Worm (Caenorhabditis elegans) whole organism, L1 larva: Measurements from ENCODE around the gene K01A2.10.

Source experiments
- lin-39 ChIP-seq: fragments of 150-350 bp; optimal IDR thresholded peaks from 2 replicates; lab custom pipeline; 2014; ENCODE audit warnings: missing biosample characterization, missing genetic modification reagents, missing genetic modification characterization
- lsy-2 ChIP-seq, 2 experiments: fragments of 150-350 bp; optimal IDR thresholded peaks; 2 replicates each; lab custom pipeline; 2014; ENCODE audit warnings: missing biosample characterization in 2 of 2, missing genetic modification characterization in 2 of 2
- mef-2 ChIP-seq: fragments of 150-350 bp; optimal IDR thresholded peaks from 2 replicates; lab custom pipeline; 2014; ENCODE audit warnings: missing biosample characterization, missing genetic modification characterization
- nhr-11 ChIP-seq: fragments of 150-350 bp; optimal IDR thresholded peaks from 2 replicates; lab custom pipeline; 2014; ENCODE audit warnings: missing biosample characterization, missing genetic modification characterization
- snpc-4 ChIP-seq: fragments of 150-350 bp; optimal IDR thresholded peaks from 2 replicates; lab custom pipeline; 2014; ENCODE audit warnings: missing biosample characterization, missing genetic modification characterization

DNA sequence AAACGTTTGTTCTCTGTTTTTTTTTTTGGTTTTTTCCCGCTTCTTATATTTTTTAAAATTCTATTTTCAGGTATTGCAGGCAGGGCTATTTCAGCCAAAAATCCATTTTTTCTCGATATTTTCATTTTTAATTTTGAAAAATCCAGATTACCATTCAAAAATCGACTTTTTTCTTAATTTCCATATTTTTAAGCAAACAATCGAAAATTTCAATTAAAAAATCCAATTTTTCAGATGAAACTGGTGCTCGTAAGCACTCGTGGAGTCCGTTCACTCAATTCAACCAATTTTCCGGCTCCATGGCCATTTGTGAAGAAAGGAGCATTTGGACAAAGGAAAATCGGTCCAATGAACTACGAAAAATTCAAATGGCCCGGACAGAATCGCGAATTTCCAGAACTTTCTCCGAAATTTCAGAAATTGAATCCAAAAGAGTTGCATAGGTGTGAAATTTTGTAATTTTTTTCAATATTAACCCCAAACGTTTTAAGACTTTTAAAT, 34.1 kb downstream of the K01A2.10 start, which contains the start of gene mrpl-41:
- no peak for TF ChIP-seq lsy-2 (tag; optimal IDR thresholded peaks at IDR 0.05; lab: Kevin White, UChicago)
- TF ChIP-seq lin-39 (tag; lab: Kevin White, UChicago): no peak
- TF ChIP-seq mef-2 (tag; lab: Kevin White, UChicago): no peak
- no peak for TF ChIP-seq nhr-11 (tag; lab: Kevin White, UChicago)
- no peak for TF ChIP-seq snpc-4 (tag; lab: Kevin White, UChicago)
